Fruit fly (Drosophila melanogaster): ENCODE data around the gene CG11563.

The CG11563 gene

DNA sequence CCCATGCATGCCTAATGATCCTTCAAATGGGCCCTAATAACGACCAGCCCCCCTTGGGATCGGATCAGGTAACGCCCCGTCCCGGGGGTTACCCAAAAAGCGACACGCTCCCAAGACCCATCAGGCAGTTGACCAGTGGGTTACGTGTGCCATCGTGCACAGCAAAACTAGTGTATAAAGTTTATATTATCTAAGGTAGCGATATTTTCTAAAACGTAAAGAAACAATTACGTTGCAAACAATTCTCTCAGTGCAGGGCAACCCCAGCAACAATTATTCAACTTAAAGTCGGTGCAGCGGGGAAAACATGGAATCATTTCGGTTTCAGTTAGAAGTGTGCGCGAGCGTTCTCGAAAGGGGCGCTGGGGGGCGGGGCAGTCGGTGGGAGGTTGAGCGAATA lies 24.2 kb upstream of the CG11563 start (continued):
- no peak for TF ChIP-seq knrl (GFP tag; IDR thresholded peaks at IDR 0.05; ENCODE audit: partially characterized antibody)
- no peak for TF ChIP-seq gro (GFP tag; optimal IDR thresholded peaks at IDR 0.05)
- TF ChIP-seq eyg (GFP tag; optimal IDR thresholded peaks at IDR 0.05), result no peak
- no peak for TF ChIP-seq CG12104 (GFP tag; optimal IDR thresholded peaks at IDR 0.05)
- no peak for TF ChIP-seq amos (GFP tag; IDR thresholded peaks at IDR 0.05; ENCODE audit: partially characterized antibody)
- no peak for TF ChIP-seq Side (GFP tag; optimal IDR thresholded peaks at IDR 0.05)
- TF ChIP-seq CG4820 (GFP tag; optimal IDR thresholded peaks at IDR 0.05), result no peak
- TF ChIP-seq CG6272 (GFP tag; IDR thresholded peaks at IDR 0.05), result no peak
- TF ChIP-seq CG12236 (GFP tag; optimal IDR thresholded peaks at IDR 0.05), result no peak
- no peak for TF ChIP-seq Antp (GFP tag; optimal IDR thresholded peaks at IDR 0.05)
- TF ChIP-seq Awh (GFP tag; IDR thresholded peaks at IDR 0.05), result peak; percentile 41; the same call in 1 of the 2 replicates
- TF ChIP-seq Abd-B (GFP tag; optimal IDR thresholded peaks at IDR 0.05), result no peak
- TF ChIP-seq CG12942 (GFP tag; optimal IDR thresholded peaks at IDR 0.05), result no peak
- TF ChIP-seq vvl (GFP tag; IDR thresholded peaks at IDR 0.05), result 0 out of 2 replicates have a peak, but pooled peaks have one; percentile 36
- TF ChIP-seq Trl (optimal IDR thresholded peaks at IDR 0.05), result no peak
- no peak for TF ChIP-seq Trl (GFP tag; optimal IDR thresholded peaks at IDR 0.05)
- no peak for TF ChIP-seq gt (GFP tag; IDR thresholded peaks at IDR 0.05)
- no peak for TF ChIP-seq CG8089 (GFP tag; optimal IDR thresholded peaks at IDR 0.05)
- TF ChIP-seq Hsf (GFP tag; optimal IDR thresholded peaks at IDR 0.05), result no peak
- no peak for TF ChIP-seq Dip2 (GFP tag; IDR thresholded peaks at IDR 0.05)
- TF ChIP-seq sug (tag; optimal IDR thresholded peaks at IDR 0.05), result peak; percentile 3
- TF ChIP-seq otp (GFP tag; IDR thresholded peaks at IDR 0.05), result no peak
- no peak for TF ChIP-seq Optix (GFP tag; IDR thresholded peaks at IDR 0.05)
- no peak for TF ChIP-seq CG6765 (GFP tag; optimal IDR thresholded peaks at IDR 0.05)
- no peak for TF ChIP-seq bowl (GFP tag; IDR thresholded peaks at IDR 0.05)
- TF ChIP-seq ara (GFP tag; IDR thresholded peaks at IDR 0.05), result no peak; the same call in 1 of the 2 replicates
- peak; percentile 24; the same call in 1 of the 2 replicates for TF ChIP-seq CG31441 (GFP tag; IDR thresholded peaks at IDR 0.05)
- TF ChIP-seq Ravus (GFP tag; IDR thresholded peaks at IDR 0.05), result no peak
- no peak for TF ChIP-seq CG17802 (tag; optimal IDR thresholded peaks at IDR 0.05)
- no peak for TF ChIP-seq nerfin-1 (tag; optimal IDR thresholded peaks at IDR 0.05)
- TF ChIP-seq abd-A (tag; optimal IDR thresholded peaks at IDR 0.05), result no peak
- TF ChIP-seq CG15514 (GFP tag; optimal IDR thresholded peaks at IDR 0.05), result no peak
- no peak for TF ChIP-seq CG31365 (tag; optimal IDR thresholded peaks at IDR 0.05)
- peak; percentile 64 for TF ChIP-seq CG3065 (GFP tag; optimal IDR thresholded peaks at IDR 0.05)
- TF ChIP-seq CG42726 (GFP tag; IDR thresholded peaks at IDR 0.05; ENCODE audit: partially characterized antibody), result no peak
- no peak for TF ChIP-seq Usf (GFP tag; optimal IDR thresholded peaks at IDR 0.05)
- TF ChIP-seq gcm2 (GFP tag; optimal IDR thresholded peaks at IDR 0.05), result no peak
- TF ChIP-seq sna (GFP tag; IDR thresholded peaks at IDR 0.05; ENCODE audit: partially characterized antibody), result no peak
- no peak for TF ChIP-seq Dref (GFP tag; IDR thresholded peaks at IDR 0.05)
- TF ChIP-seq sd (tag; optimal IDR thresholded peaks at IDR 0.05), result no peak
- no peak for TF ChIP-seq CG3163 (GFP tag; optimal IDR thresholded peaks at IDR 0.05)
- TF ChIP-seq CG17186 (GFP tag; optimal IDR thresholded peaks at IDR 0.05), result no peak
- no peak for TF ChIP-seq CG10366 (GFP tag; IDR thresholded peaks at IDR 0.05)
- TF ChIP-seq Ets65A (GFP tag), result peak; percentile 55
- no peak for TF ChIP-seq exex (tag; optimal IDR thresholded peaks at IDR 0.05)
- no peak for TF ChIP-seq CG16863 (GFP tag; optimal IDR thresholded peaks at IDR 0.05)
- no peak for TF ChIP-seq CG14441 (GFP tag; IDR thresholded peaks at IDR 0.05)
- TF ChIP-seq pb (GFP tag; optimal IDR thresholded peaks at IDR 0.05), result no peak
- TF ChIP-seq Sin3A (optimal IDR thresholded peaks at IDR 0.05), result no peak
- no peak for TF ChIP-seq Fer1 (GFP tag; optimal IDR thresholded peaks at IDR 0.05)
- no peak for TF ChIP-seq vnd (GFP tag; IDR thresholded peaks at IDR 0.05; ENCODE audit: partially characterized antibody)
- no peak for TF ChIP-seq CG15073 (GFP tag; optimal IDR thresholded peaks at IDR 0.05)
- 0 out of 3 replicates have a peak, but pooled peaks have one; percentile 19 for TF ChIP-seq zfh1 (GFP tag; IDR thresholded peaks at IDR 0.05)
- TF ChIP-seq h (optimal IDR thresholded peaks at IDR 0.05), result no peak
